Worm (Caenorhabditis elegans): ENCODE results near the gene W06F12.3.

W06F12.3 gene

DNA sequence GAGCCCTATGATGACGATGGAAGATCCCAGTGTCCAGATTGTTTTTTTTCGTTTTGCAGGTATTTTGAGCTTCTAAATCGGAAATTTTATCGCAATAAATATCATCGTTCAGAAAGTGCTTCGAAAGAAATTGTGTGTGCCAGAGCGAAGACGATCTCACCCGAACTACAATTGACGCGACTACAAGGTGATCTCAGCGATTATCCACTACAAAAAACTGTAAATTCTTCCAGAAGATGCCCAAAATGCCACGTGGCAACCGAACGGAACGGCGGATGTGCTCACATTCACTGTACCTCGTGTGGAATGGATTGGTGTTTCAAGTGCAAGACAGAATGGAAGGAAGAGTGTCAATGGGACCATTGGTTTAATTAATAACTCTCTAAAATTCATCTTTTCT is 38.0 kb downstream of the W06F12.3 start, which contains the start of gene mdt-29:
Gene mdt-29, plus strand, starts transcription at position 301 of the 400 bp plus-strand sequence.
- TF ChIP-seq madf-3 (GFP tag; IDR thresholded peaks at IDR 0.05) (no peak), ZK185.1 (tag; optimal IDR thresholded peaks at IDR 0.05; ENCODE audit: poor library complexity, severe bottlenecking) (no peak), him-1 (tag; optimal IDR thresholded peaks at IDR 0.05) (no peak)

DNA sequence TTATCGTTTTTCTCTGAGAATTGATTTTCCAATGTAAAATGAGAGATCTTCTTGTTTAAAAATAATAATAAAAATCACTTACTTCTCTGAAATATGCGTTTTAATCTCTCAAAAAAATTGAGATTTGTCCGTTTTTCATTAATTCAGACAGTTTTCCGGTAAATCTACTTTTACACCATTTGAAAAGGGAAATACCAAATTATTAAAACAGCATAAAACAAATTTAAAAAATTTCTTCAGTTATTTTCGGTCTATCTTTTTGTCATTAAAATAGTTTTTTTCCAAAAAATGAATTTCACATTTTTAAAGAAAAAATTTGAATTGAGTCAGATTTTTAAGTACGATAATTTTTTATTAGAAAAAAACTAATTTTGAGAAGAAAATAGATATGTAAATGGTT is 44.0 kb downstream of the W06F12.3 start:
- no peak for TF ChIP-seq ama-1 (optimal IDR thresholded peaks at IDR 0.05)
- TF ChIP-seq ama-1 (GFP tag; optimal IDR thresholded peaks at IDR 0.05): peak in 1 of 2 experiments; percentile 11
- no peak for TF ChIP-seq let-526 (GFP tag; IDR thresholded peaks at IDR 0.05)

DNA sequence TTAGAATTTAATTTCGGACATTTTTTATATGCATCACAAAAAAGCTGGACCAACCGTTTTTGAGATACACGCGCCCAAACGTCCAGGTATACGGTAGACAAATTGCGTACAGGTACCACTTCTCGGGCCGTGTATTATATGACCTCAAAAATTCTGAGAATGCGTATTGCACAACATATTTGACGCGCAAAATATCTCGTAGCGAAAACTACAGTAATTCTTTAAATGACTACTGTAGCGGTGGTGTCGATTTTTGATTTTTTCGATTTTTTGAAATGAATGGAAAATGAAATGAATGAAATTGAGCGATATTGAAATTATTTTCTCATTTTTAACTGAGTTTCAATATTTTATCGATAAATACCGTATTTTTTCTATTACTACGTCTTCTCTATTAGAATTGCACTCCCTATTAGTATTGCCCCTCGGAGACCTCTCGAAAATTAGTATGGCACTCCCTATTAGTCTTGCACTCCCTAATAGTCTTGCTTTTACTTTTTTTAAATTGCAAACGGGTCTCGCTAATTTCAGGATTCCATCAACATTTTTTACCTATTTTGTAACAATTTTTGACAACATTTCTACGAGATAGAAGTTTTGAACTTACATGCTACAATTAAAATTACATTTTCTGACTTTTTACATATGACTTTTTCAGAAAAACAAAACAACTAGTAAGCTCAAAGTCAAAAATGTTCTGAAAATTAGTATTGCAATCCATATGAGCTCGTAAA is 44.7 kb downstream of the W06F12.3 start:
- peak; percentile 27 for TF ChIP-seq lsl-1 (GFP tag; optimal IDR thresholded peaks at IDR 0.05)
- TF ChIP-seq lir-1 (GFP tag; conservative IDR thresholded peaks at IDR 0.05): no peak
- peak; percentile 14 for TF ChIP-seq ZK185.1 (tag; optimal IDR thresholded peaks at IDR 0.05; ENCODE audit: poor library complexity, severe bottlenecking)

DNA sequence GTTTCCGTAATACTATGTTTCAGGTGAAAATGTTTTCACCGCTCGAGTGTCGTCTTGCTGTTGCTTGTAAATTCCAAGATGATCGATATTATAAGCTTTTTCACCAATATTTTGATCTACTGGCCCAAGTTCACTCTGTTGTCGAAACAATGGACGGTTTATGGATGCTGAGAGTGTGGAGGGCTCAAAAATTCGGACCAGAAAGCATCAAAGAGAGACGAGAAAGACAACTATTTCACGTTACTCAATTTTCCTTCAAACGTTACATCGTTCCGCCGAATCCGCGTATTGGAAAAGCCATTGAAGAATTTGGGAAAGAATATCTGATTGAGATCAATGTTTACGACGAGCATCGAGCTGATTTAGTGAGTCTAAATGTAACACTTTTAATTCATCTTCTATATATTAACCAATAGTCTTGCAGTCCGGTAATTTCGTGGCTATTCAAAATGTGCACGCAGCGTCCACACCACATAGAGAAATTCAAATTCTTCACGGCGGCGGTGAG is 45.4 kb downstream of the W06F12.3 start, which contains the start of gene pot-3:
Gene pot-3, plus strand, starts transcription at position 17 of the 508 bp plus-strand sequence.
- no peak for TF ChIP-seq egrh-3 (GFP tag; IDR thresholded peaks at IDR 0.05)
- no peak for TF ChIP-seq ceh-27 (GFP tag; optimal IDR thresholded peaks at IDR 0.05)
- TF ChIP-seq nfya-2 (GFP tag; IDR thresholded peaks at IDR 0.05): no peak
- peak in 1 of 3 experiments; percentile 29 for TF ChIP-seq lin-35 (GFP tag; optimal IDR thresholded peaks at IDR 0.05)
- peak; percentile 80 for TF ChIP-seq T26A5.8 (tag; optimal IDR thresholded peaks at IDR 0.05)
- TF ChIP-seq hmg-1.2 (GFP tag; IDR thresholded peaks at IDR 0.05): no peak
- TF ChIP-seq ztf-22 (GFP tag; optimal IDR thresholded peaks at IDR 0.05): peak; percentile 21
- TF ChIP-seq tbx-9 (tag; optimal IDR thresholded peaks at IDR 0.05; ENCODE audit: borderline replicate concordance): peak; percentile 92
- no peak for TF ChIP-seq akir-1 (GFP tag; optimal IDR thresholded peaks at IDR 0.05)
- no peak for TF ChIP-seq ztf-3 (GFP tag; optimal IDR thresholded peaks at IDR 0.05)
- TF ChIP-seq rpc-1 (optimal IDR thresholded peaks at IDR 0.05): no peak
- no peak for TF ChIP-seq rpc-1 (tag; optimal IDR thresholded peaks at IDR 0.05)
- no peak for TF ChIP-seq nfyb-1 (GFP tag; IDR thresholded peaks at IDR 0.05)
- no peak for TF ChIP-seq Y95B8A.8 (GFP tag; IDR thresholded peaks at IDR 0.05)
- no peak for TF ChIP-seq mel-28 (tag; optimal IDR thresholded peaks at IDR 0.05; ENCODE audit: borderline replicate concordance)
- no peak for TF ChIP-seq ceh-100 (GFP tag; IDR thresholded peaks at IDR 0.05)
- TF ChIP-seq nfya-1 (tag; optimal IDR thresholded peaks at IDR 0.05; ENCODE audit: borderline replicate concordance, insufficient read depth): peak; percentile 67
- TF ChIP-seq F39B2.1 (GFP tag; IDR thresholded peaks at IDR 0.05): no peak
- no peak for TF ChIP-seq Y67H2A.10 (GFP tag; conservative IDR thresholded peaks at IDR 0.05)
- no peak for TF ChIP-seq mes-4 (tag; optimal IDR thresholded peaks at IDR 0.05)
- no peak for TF ChIP-seq C06A6.2 (GFP tag; conservative IDR thresholded peaks at IDR 0.05)
- no peak for TF ChIP-seq mcd-1 (GFP tag; IDR thresholded peaks at IDR 0.05)
- no peak for TF ChIP-seq lin-40 (tag; optimal IDR thresholded peaks at IDR 0.05)
- peak; percentile 64 for TF ChIP-seq zim-3 (tag; optimal IDR thresholded peaks at IDR 0.05)
- TF ChIP-seq attf-6 (GFP tag; IDR thresholded peaks at IDR 0.05): no peak
- no peak for TF ChIP-seq snpc-4 (GFP tag; optimal IDR thresholded peaks at IDR 0.05)
- no peak for TF ChIP-seq snpc-4 (tag; optimal IDR thresholded peaks at IDR 0.05)
- TF ChIP-seq ztf-6 (GFP tag; IDR thresholded peaks at IDR 0.05): no peak
- TF ChIP-seq let-607 (tag; optimal IDR thresholded peaks at IDR 0.05): no peak
- TF ChIP-seq C17E4.6 (GFP tag; IDR thresholded peaks at IDR 0.05): no peak
- no peak for TF ChIP-seq B0261.1 (tag; optimal IDR thresholded peaks at IDR 0.05)
- TF ChIP-seq madf-3 (GFP tag; IDR thresholded peaks at IDR 0.05): no peak
- no peak for TF ChIP-seq xnd-1 (tag; optimal IDR thresholded peaks at IDR 0.05)
- no peak for TF ChIP-seq ztf-28 (GFP tag; IDR thresholded peaks at IDR 0.05)
- no peak for TF ChIP-seq ets-4 (GFP tag; optimal IDR thresholded peaks at IDR 0.05)

Data from whole organism, young adult.